Fruit fly (Drosophila melanogaster): Measurements from ENCODE around the gene X11Lbeta.
A peak's percentile ranks its signal among the peaks of the same experiment; 100 is the strongest.

Gene X11Lbeta

DNA sequence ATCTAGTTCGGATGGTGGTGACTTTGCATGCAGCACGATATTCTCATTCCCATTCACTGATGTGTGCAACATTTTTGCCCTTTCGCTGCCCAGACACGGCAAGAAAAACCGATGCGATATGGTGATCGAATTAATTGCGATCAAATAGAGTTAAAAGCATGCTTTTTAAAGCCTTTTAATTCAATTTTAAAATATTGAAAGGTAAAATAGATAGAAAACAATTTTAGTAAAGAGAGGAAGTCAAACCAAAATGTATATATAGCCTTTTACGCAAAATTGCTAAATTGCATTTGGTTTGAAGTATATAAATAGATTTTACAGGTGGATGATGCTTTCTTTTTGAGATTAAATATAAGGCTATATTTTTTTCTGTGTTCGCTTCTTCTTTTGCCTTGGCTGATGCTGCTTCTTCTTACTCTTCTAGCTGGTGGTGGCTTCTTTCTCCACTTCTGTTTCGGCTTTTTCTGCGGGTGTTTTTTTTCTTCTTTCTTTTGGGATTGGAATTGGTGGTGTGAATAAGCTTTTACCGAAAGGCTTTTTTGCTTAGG is 113.5 kb downstream of the X11Lbeta start:
- TF ChIP-seq HLH106 (tag; optimal IDR thresholded peaks at IDR 0.05) (peak; percentile 42), Jra (GFP tag; optimal IDR thresholded peaks at IDR 0.05) (no peak), Abd-B (GFP tag; optimal IDR thresholded peaks at IDR 0.05) (no peak), Dif (GFP tag; optimal IDR thresholded peaks at IDR 0.05; ENCODE audit: partially characterized antibody) (no peak), foxo (GFP tag; optimal IDR thresholded peaks at IDR 0.05) (peak in 1 of 2 experiments; percentile 46), psq (GFP tag; optimal IDR thresholded peaks at IDR 0.05) (no peak), Sp1 (GFP tag; optimal IDR thresholded peaks at IDR 0.05) (peak; percentile 49), woc (GFP tag; optimal IDR thresholded peaks at IDR 0.05) (peak; percentile 10), Rel (GFP tag; optimal IDR thresholded peaks at IDR 0.05) (no peak), Rel (tag; optimal IDR thresholded peaks at IDR 0.05) (no peak), dsf (GFP tag; optimal IDR thresholded peaks at IDR 0.05; ENCODE audit: borderline replicate concordance) (no peak), fru (GFP tag; optimal IDR thresholded peaks at IDR 0.05) (peak; percentile 34)

dm6 chrX:10741754-10742577 is 114.4 kb downstream of the X11Lbeta start:
- TF ChIP-seq fru (GFP tag; optimal IDR thresholded peaks at IDR 0.05), result peak; percentile 21
- no peak for TF ChIP-seq jim (GFP tag; optimal IDR thresholded peaks at IDR 0.05)
- peak; percentile 88 for TF ChIP-seq psq (GFP tag; optimal IDR thresholded peaks at IDR 0.05)
- peak; percentile 25 for TF ChIP-seq Jra (GFP tag; optimal IDR thresholded peaks at IDR 0.05)
- no peak for TF ChIP-seq Vsx2 (GFP tag; optimal IDR thresholded peaks at IDR 0.05; ENCODE audit: partially characterized antibody)
- TF ChIP-seq Abd-B (GFP tag; optimal IDR thresholded peaks at IDR 0.05), result no peak
- no peak for TF ChIP-seq sv (GFP tag; optimal IDR thresholded peaks at IDR 0.05)
- TF ChIP-seq CG32264 (GFP tag; optimal IDR thresholded peaks at IDR 0.05), result no peak
- peak; percentile 7 for TF ChIP-seq Hnf4 (GFP tag; optimal IDR thresholded peaks at IDR 0.05)
- TF ChIP-seq HLH106 (tag; optimal IDR thresholded peaks at IDR 0.05), result no peak
- no peak for TF ChIP-seq dmrt93B (GFP tag; optimal IDR thresholded peaks at IDR 0.05)
- TF ChIP-seq Sp1 (GFP tag; optimal IDR thresholded peaks at IDR 0.05), result peak; percentile 35
- no peak for TF ChIP-seq CrebA (GFP tag; optimal IDR thresholded peaks at IDR 0.05; ENCODE audit: borderline replicate concordance)

- TF ChIP-seq Hr83 (GFP tag; optimal IDR thresholded peaks at IDR 0.05; ENCODE audit: poor library complexity, severe bottlenecking) (no peak), Hr78 (GFP tag; optimal IDR thresholded peaks at IDR 0.05) (no peak), dl (GFP tag; optimal IDR thresholded peaks at IDR 0.05; ENCODE audit: insufficient read depth in 1 of 2, partially characterized antibody in 2 of 2) (no peak), N (GFP tag; optimal IDR thresholded peaks at IDR 0.05) (no peak), Abd-B (GFP tag; optimal IDR thresholded peaks at IDR 0.05) (no peak), jim (GFP tag; optimal IDR thresholded peaks at IDR 0.05) (no peak), usp (GFP tag; optimal IDR thresholded peaks at IDR 0.05) (no peak), Vsx2 (GFP tag; optimal IDR thresholded peaks at IDR 0.05; ENCODE audit: partially characterized antibody) (no peak), br (GFP tag; optimal IDR thresholded peaks at IDR 0.05) (no peak), Jra (GFP tag; optimal IDR thresholded peaks at IDR 0.05) (no peak), CrebA (GFP tag; optimal IDR thresholded peaks at IDR 0.05; ENCODE audit: borderline replicate concordance) (no peak), sv (GFP tag; optimal IDR thresholded peaks at IDR 0.05) (no peak), Rel (GFP tag; optimal IDR thresholded peaks at IDR 0.05) (no peak), Rel (tag; optimal IDR thresholded peaks at IDR 0.05) (no peak), Mio (GFP tag; optimal IDR thresholded peaks at IDR 0.05) (no peak), h (GFP tag; optimal IDR thresholded peaks at IDR 0.05) (no peak), Sp1 (GFP tag; optimal IDR thresholded peaks at IDR 0.05) (no peak)
These were observed 115.0 kb downstream of the X11Lbeta start for dm6 chrX:10742578-10742976.

DNA sequence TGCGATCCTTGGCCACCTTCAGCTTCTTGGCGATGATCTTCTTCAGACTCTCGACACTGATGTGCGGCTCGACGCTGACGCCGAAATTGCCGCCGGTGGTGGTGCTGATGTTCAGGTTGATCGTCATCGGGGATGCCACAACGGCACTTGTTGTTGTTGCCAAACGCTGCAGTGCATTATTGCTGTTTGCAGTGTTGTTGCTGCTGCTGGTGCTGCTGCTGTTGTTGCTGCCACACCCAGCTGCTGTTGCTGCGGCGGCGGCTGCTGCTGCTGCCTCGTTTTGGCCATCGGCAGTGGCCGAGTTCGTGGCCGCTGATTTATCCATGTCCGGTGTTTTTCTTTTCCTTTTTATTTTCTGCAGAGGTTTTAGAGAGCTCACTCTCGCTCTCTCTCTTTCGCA is 116.3 kb downstream of the X11Lbeta start:
- peak; percentile 69 for TF ChIP-seq Dfd (GFP tag; optimal IDR thresholded peaks at IDR 0.05)
- TF ChIP-seq sv (GFP tag; optimal IDR thresholded peaks at IDR 0.05), result no peak

DNA sequence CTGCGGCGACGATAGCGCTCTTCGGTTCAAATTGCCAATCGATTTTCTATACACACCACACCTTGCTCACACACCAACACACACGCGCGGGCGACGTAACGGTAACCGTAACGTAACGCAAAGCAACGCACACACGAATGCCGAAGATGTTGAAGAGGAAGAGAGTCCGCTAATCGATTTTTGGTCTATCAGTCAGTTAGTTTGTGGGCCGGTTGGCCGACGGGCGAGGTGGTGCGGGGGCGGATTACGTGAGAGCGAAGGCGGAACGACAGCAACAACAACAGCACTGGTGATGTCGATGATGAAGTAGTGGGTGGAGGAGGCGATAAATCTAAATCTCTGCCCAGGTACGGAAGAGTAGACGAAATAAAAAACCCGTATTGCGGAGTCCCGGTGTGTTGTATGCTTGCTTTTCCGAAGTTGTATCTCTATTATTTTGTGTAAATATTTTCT is 116.8 kb downstream of the X11Lbeta start, which contains the start of gene ras:
Gene ras (plus strand): TSS at position 188 of the 453 bp plus-strand sequence.
- TF ChIP-seq sage (GFP tag; optimal IDR thresholded peaks at IDR 0.05) (no peak), sv (GFP tag; optimal IDR thresholded peaks at IDR 0.05) (no peak), jim (GFP tag; optimal IDR thresholded peaks at IDR 0.05) (no peak), Myc (optimal IDR thresholded peaks at IDR 0.05) (no peak), Dif (GFP tag; optimal IDR thresholded peaks at IDR 0.05; ENCODE audit: partially characterized antibody) (no peak)

All from whole organism, wandering third instar larva.